Fruit fly (Drosophila melanogaster) whole organism, embryonic: Measurements from ENCODE around the gene ds.

Source experiments
- CG1832 ChIP-seq: fragments of 200-800 bp; sonication (Bioruptor generic); optimal IDR thresholded peaks from 2 replicates; lab custom pipeline; 2017; ENCODE audit warnings: missing biosample characterization, mild to moderate bottlenecking, missing genetic modification characterization, inconsistent platforms
- CG42726 ChIP-seq: fragments of 200-800 bp; sonication (Bioruptor generic); IDR thresholded peaks from 2 replicates; pipeline ENCODE4 v1.3.6; 2022; ENCODE audit warnings: missing biosample characterization, missing genetic modification characterization; ENCODE audit not compliant: partially characterized antibody
- CG4404 ChIP-seq: fragments of 200-800 bp; sonication (Bioruptor generic); IDR thresholded peaks from 2 replicates; pipeline ENCODE4 v1.3.6; 2022; ENCODE audit warnings: missing biosample characterization, missing genetic modification characterization
- ERR ChIP-seq: fragments of 200-800 bp; sonication (Bioruptor generic); optimal IDR thresholded peaks from 2 replicates; lab custom pipeline; 2016; ENCODE audit warnings: missing biosample characterization, missing genetic modification characterization
- Taf1 ChIP-seq: fragments of 200-800 bp; sonication (Bioruptor generic); IDR thresholded peaks from 2 replicates; pipeline ENCODE4 v1.3.6; 2022; ENCODE audit warnings: missing biosample characterization, missing genetic modification characterization
- sc ChIP-seq, 3 experiments: fragments of >200 bp in 2 of 3; fragments of 200-800 bp in 1 of 3; sonication (Bioruptor generic) in 1 of 3; optimal IDR thresholded peaks; 2 replicates in 2 of 3; 3 replicates in 1 of 3; lab custom pipeline; 2017; ENCODE audit warnings: mild to moderate bottlenecking in 1 of 3, missing biosample characterization in 1 of 3, missing genetic modification characterization in 1 of 3, missing genetic modification reagents in 1 of 3

DNA sequence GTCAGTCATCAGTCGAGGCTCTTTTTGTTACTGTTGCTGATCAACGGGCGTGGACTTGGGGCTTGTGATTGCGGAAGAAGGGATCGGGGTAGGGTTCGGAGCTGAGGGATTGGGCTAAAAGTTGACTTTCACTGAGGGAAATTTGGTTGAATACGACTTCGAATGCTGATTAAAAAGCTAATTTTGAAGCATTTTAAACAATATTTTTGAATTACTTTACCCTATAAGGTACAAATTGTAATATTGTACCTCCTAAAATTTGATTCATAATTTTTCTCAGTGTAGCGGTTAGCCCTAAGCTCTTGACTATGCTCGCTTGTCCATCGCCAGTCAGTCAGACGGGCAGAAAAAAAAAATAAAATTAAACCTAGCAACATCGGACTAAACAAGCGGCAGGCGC is 68.3 kb downstream of the ds start:
- TF ChIP-seq ERR (GFP tag; lab: Kevin White, UChicago) = no peak
- TF ChIP-seq sc (optimal IDR thresholded peaks at IDR 0.05; lab: Kevin White, UChicago) = no peak
- TF ChIP-seq sc (GFP tag; optimal IDR thresholded peaks at IDR 0.05; lab: Kevin White, UChicago) = no peak
- no peak for TF ChIP-seq CG1832 (GFP tag; lab: Kevin White, UChicago)
- no peak for TF ChIP-seq CG42726 (GFP tag; lab: Robert Waterston, UW)
- no peak for TF ChIP-seq Taf1 (GFP tag; lab: Robert Waterston, UW)
- TF ChIP-seq CG4404 (GFP tag; lab: Robert Waterston, UW) = no peak
